Worm (Caenorhabditis elegans) whole organism, L4 larva: Measurements from ENCODE around the gene F15B9.6.

Experiments
- F44E2.7 ChIP-seq: fragments of 200-800 bp; sonication (Bioruptor generic); IDR thresholded peaks from 2 replicates; pipeline ENCODE4 v2.1.2; 2022; ENCODE audit warnings: missing genetic modification characterization, missing compliant biosample characterization
- Y5F2A.4 ChIP-seq: fragments of 200-800 bp; sonication (Bioruptor generic); optimal IDR thresholded peaks from 2 replicates; lab custom pipeline; 2018; ENCODE audit warnings: mild to moderate bottlenecking, missing genetic modification characterization, missing compliant biosample characterization
- mxl-3 ChIP-seq: fragments of 200-800 bp; sonication (Bioruptor generic); optimal IDR thresholded peaks from 2 replicates; lab custom pipeline; 2018; ENCODE audit warnings: mild to moderate bottlenecking, missing genetic modification characterization, missing compliant biosample characterization
- rbr-2 ChIP-seq: sonication (generic microtip); optimal IDR thresholded peaks from 2 replicates; lab custom pipeline; 2016; ENCODE audit warnings: missing genotype, missing genetic modification characterization, missing compliant biosample characterization
- unc-130 ChIP-seq: sonication (generic microtip); optimal IDR thresholded peaks from 2 replicates; lab custom pipeline; 2016; ENCODE audit warnings: missing genetic modification reagents, missing genetic modification characterization, missing compliant biosample characterization
- unc-62 ChIP-seq, 3 experiments: fragments of 150-350 bp in 1 of 3; sonication (generic microtip); optimal IDR thresholded peaks in 2 of 3; peaks in 1 of 3; 1 replicate in 1 of 3; 2 replicates in 2 of 3; lab custom pipeline; 2014 to 2017; ENCODE audit warnings: missing biosample characterization in 3 of 3, missing genetic modification characterization in 3 of 3, missing genetic modification reagents in 3 of 3, missing genotype in 1 of 3

- TF ChIP-seq rbr-2 (tag; lab: Kevin White, UChicago) (no peak), mxl-3 (GFP tag; lab: Kevin White, UChicago) (no peak), Y5F2A.4 (GFP tag; lab: Kevin White, UChicago) (no peak), unc-130 (GFP tag; lab: Kevin White, UChicago) (no peak), F44E2.7 (no peak), unc-62 (GFP tag; optimal IDR thresholded peaks at IDR 0.05 in 1 of 2; lab: Kevin White, UChicago) (no peak), unc-62 (tag; optimal IDR thresholded peaks at IDR 0.05; lab: Kevin White, UChicago) (no peak)
These were observed 6.7 kb downstream of the F15B9.6 start for ce11 chrV:13020638-13021037.
